Fruit fly (Drosophila melanogaster) Kc167 (cell line): ENCODE results near the gene pot.

Source experiments
- h ChIP-seq: fragments of >200 bp; optimal IDR thresholded peaks from 3 replicates; lab custom pipeline; 2018; ENCODE audit warnings: missing external identifiers
- insv ChIP-seq: fragments of >200 bp; optimal IDR thresholded peaks from 3 replicates; lab custom pipeline; 2018; ENCODE audit warnings: missing external identifiers
- psq ChIP-seq: fragments of >200 bp; optimal IDR thresholded peaks from 2 replicates; lab custom pipeline; 2017; ENCODE audit warnings: missing external identifiers

dm6 chrX:11858439-11858813 lies 58.6 kb downstream of the pot start:
- TF ChIP-seq psq (lab: Kevin White, UChicago), result no peak
- TF ChIP-seq h (lab: Kevin White, UChicago), result no peak
- TF ChIP-seq insv (lab: Kevin White, UChicago), result no peak
